Fruit fly (Drosophila melanogaster): ENCODE data around the gene CG13894.

- TF ChIP-seq CTCF (optimal IDR thresholded peaks at IDR 0.05) = no peak
- no peak for TF ChIP-seq CG8478 (optimal IDR thresholded peaks at IDR 0.05)
Measured at dm6 chr3L:718378-718777, 19.4 kb upstream of the CG13894 start.
